Worm (Caenorhabditis elegans): ENCODE data around the gene rsp-5.

ce11 chrII:6448656-6449055 is 41.3 kb upstream of the rsp-5 start:
- TF ChIP-seq nhr-11 (tag; optimal IDR thresholded peaks at IDR 0.05) = no peak
- TF ChIP-seq F16B12.6 (tag; optimal IDR thresholded peaks at IDR 0.05) = no peak
- TF ChIP-seq sox-4 (tag; optimal IDR thresholded peaks at IDR 0.05) = no peak
- no peak for TF ChIP-seq skn-1 (tag; optimal IDR thresholded peaks at IDR 0.05)
- no peak for TF ChIP-seq nhr-84 (tag; optimal IDR thresholded peaks at IDR 0.05)
- TF ChIP-seq dsc-1 (tag; optimal IDR thresholded peaks at IDR 0.05) = no peak
- TF ChIP-seq ama-1 (optimal IDR thresholded peaks at IDR 0.05) = no peak
- TF ChIP-seq aha-1 (tag; optimal IDR thresholded peaks at IDR 0.05) = no peak
- no peak for TF ChIP-seq mdl-1 (tag; optimal IDR thresholded peaks at IDR 0.05)
- TF ChIP-seq unc-130 (tag; optimal IDR thresholded peaks at IDR 0.05) = no peak
- no peak for TF ChIP-seq aly-2 (tag; optimal IDR thresholded peaks at IDR 0.05)
- TF ChIP-seq lin-14 (GFP tag; optimal IDR thresholded peaks at IDR 0.05) = peak; percentile 48
